Fruit fly (Drosophila melanogaster): Measurements from ENCODE around the gene CG17129.
A peak's percentile ranks its signal among the peaks of the same experiment; 100 is the strongest.

Gene CG17129

DNA sequence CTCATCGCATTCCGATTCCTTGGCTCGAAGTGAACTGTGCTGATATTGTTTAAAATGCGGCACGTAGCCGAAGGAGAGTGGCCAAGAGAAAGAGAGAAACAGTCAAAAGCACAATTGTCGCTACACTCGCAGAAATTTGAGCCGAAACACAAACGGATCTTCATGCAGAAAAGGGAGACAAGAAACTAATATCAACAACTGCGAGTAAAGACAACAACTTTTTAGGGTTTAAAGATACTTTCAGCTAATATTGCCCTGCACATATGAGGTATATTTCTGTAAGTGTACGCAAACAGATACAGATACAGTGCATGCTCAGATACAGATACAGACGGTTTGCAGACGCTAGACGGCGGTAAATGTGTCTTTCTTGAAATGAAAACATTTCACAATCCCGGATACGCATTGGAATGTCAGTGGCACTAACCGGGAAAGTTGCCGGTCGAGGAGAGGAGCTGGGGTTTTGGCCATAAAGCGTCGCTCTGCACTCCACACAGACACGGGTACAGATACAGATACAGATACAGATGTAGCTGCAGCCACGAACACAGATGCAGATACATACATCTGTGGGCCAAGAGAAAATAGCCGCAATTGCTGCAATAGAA is 35.9 kb downstream of the CG17129 start (continued):
- TF ChIP-seq Adf1 (GFP tag; IDR thresholded peaks at IDR 0.05) = no peak
- TF ChIP-seq CTCF (GFP tag; optimal IDR thresholded peaks at IDR 0.05) = peak; percentile 53
- TF ChIP-seq C15 (GFP tag; IDR thresholded peaks at IDR 0.05) = peak; percentile 36; the same call in 1 of the 3 replicates
- TF ChIP-seq p53 (GFP tag; optimal IDR thresholded peaks at IDR 0.05) = peak; percentile 82
- TF ChIP-seq CG4328 (GFP tag; optimal IDR thresholded peaks at IDR 0.05) = peak; percentile 73
- TF ChIP-seq knrl (GFP tag; IDR thresholded peaks at IDR 0.05; ENCODE audit: partially characterized antibody) = no peak
- peak; percentile 82 for TF ChIP-seq CG1602 (GFP tag; optimal IDR thresholded peaks at IDR 0.05)
- TF ChIP-seq Lim3 (GFP tag; IDR thresholded peaks at IDR 0.05) = peak; percentile 63; the same call in 1 of the 2 replicates
- TF ChIP-seq CG12236 (GFP tag; optimal IDR thresholded peaks at IDR 0.05) = peak; percentile 77
- peak; percentile 24; the same call in 1 of the 2 replicates for TF ChIP-seq crol (GFP tag; IDR thresholded peaks at IDR 0.05)
- no peak for TF ChIP-seq CG2129 (GFP tag; IDR thresholded peaks at IDR 0.05; ENCODE audit: partially characterized antibody)
- TF ChIP-seq sr (GFP tag; IDR thresholded peaks at IDR 0.05) = peak; percentile 73; the same call in 2 of the 3 replicates
- TF ChIP-seq CG6254 (GFP tag; optimal IDR thresholded peaks at IDR 0.05) = peak; percentile 85
- peak; percentile 72 for TF ChIP-seq CG12299 (tag; optimal IDR thresholded peaks at IDR 0.05)
- TF ChIP-seq CG10274 (GFP tag; optimal IDR thresholded peaks at IDR 0.05) = peak; percentile 58
- peak; percentile 90 for TF ChIP-seq CG1529 (GFP tag; optimal IDR thresholded peaks at IDR 0.05)
- TF ChIP-seq CG4707 (GFP tag; optimal IDR thresholded peaks at IDR 0.05) = peak; percentile 83
- peak; percentile 87 for TF ChIP-seq CG12942 (GFP tag; optimal IDR thresholded peaks at IDR 0.05)
- TF ChIP-seq chinmo (GFP tag; IDR thresholded peaks at IDR 0.05; ENCODE audit: partially characterized antibody) = no peak
- peak; percentile 81 for TF ChIP-seq Hr3 (GFP tag; optimal IDR thresholded peaks at IDR 0.05)
- TF ChIP-seq CG34376 (GFP tag; optimal IDR thresholded peaks at IDR 0.05) = no peak
- peak in 1 of 2 experiments; percentile 42 for TF ChIP-seq crp (GFP tag; optimal IDR thresholded peaks at IDR 0.05)
- peak; percentile 71 for TF ChIP-seq CG11696 (GFP tag; IDR thresholded peaks at IDR 0.05)
- peak; percentile 70 for TF ChIP-seq CG13775 (GFP tag; optimal IDR thresholded peaks at IDR 0.05)
- peak; percentile 63 for TF ChIP-seq Hmr (GFP tag; optimal IDR thresholded peaks at IDR 0.05)
- no peak for TF ChIP-seq abd-A (tag; optimal IDR thresholded peaks at IDR 0.05)
- TF ChIP-seq Dad (GFP tag; optimal IDR thresholded peaks at IDR 0.05) = peak; percentile 82
- TF ChIP-seq repo (GFP tag; optimal IDR thresholded peaks at IDR 0.05) = peak; percentile 88
- TF ChIP-seq CG7786 (GFP tag; optimal IDR thresholded peaks at IDR 0.05) = peak; percentile 87
- peak; percentile 81 for TF ChIP-seq CoRest (tag; optimal IDR thresholded peaks at IDR 0.05)
- TF ChIP-seq CG8478 (optimal IDR thresholded peaks at IDR 0.05) = no peak
- peak; percentile 80 for TF ChIP-seq esg (GFP tag; conservative IDR thresholded peaks at IDR 0.05)
- TF ChIP-seq CG12155 (GFP tag; optimal IDR thresholded peaks at IDR 0.05) = peak; percentile 78
- TF ChIP-seq HHEX (GFP tag; optimal IDR thresholded peaks at IDR 0.05) = peak; percentile 79
- TF ChIP-seq CG10209 (GFP tag; optimal IDR thresholded peaks at IDR 0.05) = peak; percentile 87
- TF ChIP-seq YL-1 (GFP tag; optimal IDR thresholded peaks at IDR 0.05) = peak; percentile 1
- TF ChIP-seq H2.0 (GFP tag; IDR thresholded peaks at IDR 0.05) = peak; percentile 84
- TF ChIP-seq org-1 (GFP tag; optimal IDR thresholded peaks at IDR 0.05) = peak; percentile 84
- peak; percentile 69 for TF ChIP-seq CG17568 (GFP tag; optimal IDR thresholded peaks at IDR 0.05)
- peak; percentile 88 for TF ChIP-seq CG9609 (GFP tag; optimal IDR thresholded peaks at IDR 0.05)
- peak; percentile 52 for TF ChIP-seq pho (GFP tag; optimal IDR thresholded peaks at IDR 0.05)
- TF ChIP-seq ci (GFP tag; IDR thresholded peaks at IDR 0.05) = peak; percentile 95
- peak; percentile 79 for TF ChIP-seq Abd-B (GFP tag; optimal IDR thresholded peaks at IDR 0.05)
- no peak for TF ChIP-seq insv (GFP tag; optimal IDR thresholded peaks at IDR 0.05)
- peak; percentile 91 for TF ChIP-seq CG8944 (GFP tag; optimal IDR thresholded peaks at IDR 0.05)
- TF ChIP-seq Chrac-16 (GFP tag; optimal IDR thresholded peaks at IDR 0.05) = peak; percentile 83
- no peak for TF ChIP-seq D (optimal IDR thresholded peaks at IDR 0.05)
- TF ChIP-seq D (GFP tag; optimal IDR thresholded peaks at IDR 0.05) = peak; percentile 89
- no peak for TF ChIP-seq fd102C (GFP tag; optimal IDR thresholded peaks at IDR 0.05)
- peak; percentile 71 for TF ChIP-seq luna (GFP tag; optimal IDR thresholded peaks at IDR 0.05)
- TF ChIP-seq CG12769 (tag; optimal IDR thresholded peaks at IDR 0.05) = peak; percentile 89
